Worm (Caenorhabditis elegans) whole organism, mixed stage, embryonic: ENCODE measurements around the gene egas-3.
A peak's percentile ranks its signal among the peaks of the same experiment; 100 is the strongest.

Experiments
- bed-3 ChIP-seq: fragments of 200-800 bp; sonication (Bioruptor generic); optimal IDR thresholded peaks from 3 replicates; lab custom pipeline; 2018; ENCODE audit warnings: mild to moderate bottlenecking, missing genetic modification characterization, moderate library complexity, missing compliant biosample characterization
- blmp-1 ChIP-seq: fragments of 150-350 bp; optimal IDR thresholded peaks from 2 replicates; lab custom pipeline; 2014; ENCODE audit warnings: missing biosample characterization, missing genetic modification characterization
- ceh-43 ChIP-seq: fragments of 200-800 bp; sonication (Bioruptor generic); optimal IDR thresholded peaks from 2 replicates; lab custom pipeline; 2018; ENCODE audit warnings: mild to moderate bottlenecking, missing genetic modification characterization, moderate library complexity, missing compliant biosample characterization
- ceh-83 ChIP-seq: fragments of 200-800 bp; sonication (Bioruptor generic); optimal IDR thresholded peaks from 2 replicates; lab custom pipeline; 2018; ENCODE audit warnings: mild to moderate bottlenecking, missing genetic modification characterization, missing compliant biosample characterization
- ces-1 ChIP-seq: fragments of 150-350 bp; optimal IDR thresholded peaks from 2 replicates; lab custom pipeline; 2014; ENCODE audit warnings: missing biosample characterization, missing genetic modification reagents, missing genetic modification characterization
- cnd-1 ChIP-seq: fragments of 200-800 bp; sonication (Bioruptor generic); optimal IDR thresholded peaks from 2 replicates; lab custom pipeline; 2018; ENCODE audit warnings: mild to moderate bottlenecking, missing genetic modification characterization, missing compliant biosample characterization
- drap-1 ChIP-seq: fragments of 200-800 bp; sonication (Bioruptor generic); optimal IDR thresholded peaks from 3 replicates; lab custom pipeline; 2018; ENCODE audit warnings: mild to moderate bottlenecking, missing genetic modification characterization, missing compliant biosample characterization
- elt-1 ChIP-seq: sonication (generic microtip); optimal IDR thresholded peaks from 2 replicates; lab custom pipeline; 2017; ENCODE audit warnings: missing genetic modification characterization, mild to moderate bottlenecking, missing compliant biosample characterization, antibody characterized with exemption, moderate library complexity, borderline replicate concordance; ENCODE audit not compliant: insufficient read depth
- elt-3 ChIP-seq: fragments of 150-350 bp; optimal IDR thresholded peaks from 2 replicates; lab custom pipeline; 2014; ENCODE audit warnings: missing biosample characterization, missing genetic modification characterization
- flh-1 ChIP-seq: fragments of 200-800 bp; sonication (Bioruptor generic); optimal IDR thresholded peaks from 2 replicates; lab custom pipeline; 2018; ENCODE audit warnings: mild to moderate bottlenecking, missing genetic modification characterization, moderate library complexity, missing compliant biosample characterization
- ham-2 ChIP-seq: fragments of 200-800 bp; sonication (Bioruptor generic); optimal IDR thresholded peaks from 2 replicates; lab custom pipeline; 2018; ENCODE audit warnings: mild to moderate bottlenecking, missing genetic modification characterization, missing compliant biosample characterization
- hlh-1 ChIP-seq: fragments of 150-350 bp; optimal IDR thresholded peaks from 2 replicates; lab custom pipeline; 2014; ENCODE audit warnings: missing biosample characterization, missing genetic modification reagents, missing genetic modification characterization
- lin-13 ChIP-seq: fragments of 150-350 bp; optimal IDR thresholded peaks from 2 replicates; lab custom pipeline; 2014; ENCODE audit warnings: missing biosample characterization, missing genetic modification characterization
- lin-32 ChIP-seq: fragments of 200-800 bp; sonication (Bioruptor generic); optimal IDR thresholded peaks from 2 replicates; lab custom pipeline; 2018; ENCODE audit warnings: mild to moderate bottlenecking, missing genetic modification characterization, missing compliant biosample characterization
- mls-2 ChIP-seq: sonication (generic microtip); optimal IDR thresholded peaks from 2 replicates; lab custom pipeline; 2016; ENCODE audit warnings: mild to moderate bottlenecking, missing genetic modification characterization, moderate library complexity, missing compliant biosample characterization
- nhr-12 ChIP-seq: fragments of 150-350 bp; optimal IDR thresholded peaks from 2 replicates; lab custom pipeline; 2014; ENCODE audit warnings: missing biosample characterization, missing genetic modification characterization
- nhr-2 ChIP-seq: fragments of 150-350 bp; optimal IDR thresholded peaks from 2 replicates; lab custom pipeline; 2014; ENCODE audit warnings: missing biosample characterization, missing genetic modification characterization
- nhr-28 ChIP-seq: fragments of 150-350 bp; optimal IDR thresholded peaks from 2 replicates; lab custom pipeline; 2014; ENCODE audit warnings: missing biosample characterization, missing genetic modification characterization
- nhr-76 ChIP-seq: sonication (generic microtip); optimal IDR thresholded peaks from 2 replicates; lab custom pipeline; 2017; ENCODE audit warnings: missing biosample characterization, missing genetic modification characterization
- pha-4 ChIP-seq: fragments of 150-350 bp; optimal IDR thresholded peaks from 2 replicates; lab custom pipeline; 2018; ENCODE audit warnings: missing biosample characterization, missing genetic modification reagents, missing genetic modification characterization
- sem-2 ChIP-seq: fragments of 200-800 bp; sonication (Bioruptor generic); optimal IDR thresholded peaks from 2 replicates; lab custom pipeline; 2018; ENCODE audit warnings: mild to moderate bottlenecking, missing genetic modification characterization, missing compliant biosample characterization
- sptf-1 ChIP-seq: sonication (generic microtip); optimal IDR thresholded peaks from 2 replicates; lab custom pipeline; 2017; ENCODE audit warnings: mild to moderate bottlenecking, missing genetic modification characterization, moderate library complexity, missing compliant biosample characterization
- tbx-8 ChIP-seq: fragments of 200-800 bp; sonication (Bioruptor generic); optimal IDR thresholded peaks from 2 replicates; lab custom pipeline; 2018; ENCODE audit warnings: mild to moderate bottlenecking, missing genetic modification characterization, moderate library complexity, missing compliant biosample characterization
- unc-39 ChIP-seq: fragments of 150-350 bp; optimal IDR thresholded peaks from 2 replicates; lab custom pipeline; 2014; ENCODE audit warnings: missing biosample characterization, missing genetic modification characterization
- unc-62 ChIP-seq: fragments of 150-350 bp; optimal IDR thresholded peaks from 2 replicates; lab custom pipeline; 2014; ENCODE audit warnings: missing biosample characterization, missing genetic modification reagents, missing genetic modification characterization
- zip-8 ChIP-seq: fragments of 150-350 bp; optimal IDR thresholded peaks from 2 replicates; lab custom pipeline; 2014; ENCODE audit warnings: missing biosample characterization, missing genetic modification characterization

Gene egas-3

ce11 chrV:18644258-18644657 lies 8.1 kb upstream of the egas-3 start:
- TF ChIP-seq zip-8 (no peak), ham-2 (GFP tag; lab: Kevin White, UChicago) (no peak)
- TF ChIP-seq, all 35 proteins: peak for 0

DNA sequence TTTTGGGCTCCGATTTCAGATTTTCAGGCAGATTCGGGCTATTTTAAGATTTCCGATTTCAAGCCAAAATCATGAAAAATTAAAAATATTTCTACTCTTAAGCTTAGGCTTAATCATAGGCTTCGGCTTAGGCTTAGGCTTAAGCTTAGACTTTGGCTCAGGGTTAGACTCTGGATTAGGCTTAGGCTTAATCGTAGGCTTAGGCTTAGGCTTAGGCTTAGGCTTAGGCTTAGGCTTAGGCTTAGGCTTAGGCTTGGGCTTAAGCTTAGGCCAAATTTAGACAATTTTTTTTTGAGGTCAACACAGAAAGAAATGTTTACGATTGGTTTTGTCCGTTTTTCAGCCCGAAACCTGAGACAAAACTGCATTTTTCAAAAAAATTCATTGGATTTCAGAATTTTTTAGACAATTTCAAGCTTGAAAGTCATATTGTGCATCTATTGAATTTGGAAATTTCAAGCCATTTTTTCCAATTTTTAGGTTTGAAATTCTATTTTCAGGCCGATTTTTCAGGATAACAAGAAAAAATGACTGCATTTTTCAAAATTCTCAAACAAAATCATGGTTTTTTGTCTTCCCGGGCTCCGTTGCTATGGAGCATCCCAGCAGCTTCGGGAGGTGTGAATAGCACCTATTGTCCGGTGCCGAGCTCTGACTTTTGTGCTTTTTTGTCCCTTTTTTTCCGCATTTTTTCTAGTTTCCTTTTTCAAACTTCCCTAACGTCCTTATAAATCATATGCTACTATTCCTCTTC lies 3.6 kb upstream of the egas-3 start, which contains the start of gene egas-1:
TSS of gene egas-1 (plus strand) at position 704 of the 754 bp plus-strand sequence.
- TF ChIP-seq unc-62 (GFP tag; lab: Kevin White, UChicago) (no peak), ceh-83 (no peak), lin-13 (tag; lab: Kevin White, UChicago) (no peak), drap-1 (GFP tag; lab: Kevin White, UChicago) (no peak), cnd-1 (tag; lab: Kevin White, UChicago) (no peak), tbx-8 (no peak), unc-39 (tag; lab: Kevin White, UChicago) (no peak), nhr-2 (tag; lab: Kevin White, UChicago) (no peak), nhr-76 (tag; lab: Kevin White, UChicago) (no peak)

DNA sequence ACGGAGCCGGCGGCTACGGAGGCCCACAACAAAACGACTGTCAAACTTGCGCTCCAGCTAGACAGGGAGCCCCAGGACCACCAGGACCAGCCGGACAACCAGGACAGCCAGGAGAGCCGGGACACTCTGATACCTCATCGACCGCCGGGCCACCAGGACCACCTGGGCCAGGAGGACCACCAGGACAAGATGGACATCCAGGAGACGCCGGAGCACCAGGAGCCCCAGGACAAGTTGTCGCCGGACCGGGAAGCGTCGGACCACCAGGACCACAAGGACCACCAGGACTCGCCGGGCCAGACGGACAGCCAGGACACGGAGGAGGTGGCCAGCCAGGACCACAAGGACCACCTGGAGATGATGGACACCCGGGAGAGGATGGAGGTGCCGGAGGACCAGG lies 2.9 kb upstream of the egas-3 start:
- TF ChIP-seq sptf-1 (tag; lab: Kevin White, UChicago) (peak; percentile 34), ceh-43 (GFP tag; lab: Kevin White, UChicago) (no peak)

DNA sequence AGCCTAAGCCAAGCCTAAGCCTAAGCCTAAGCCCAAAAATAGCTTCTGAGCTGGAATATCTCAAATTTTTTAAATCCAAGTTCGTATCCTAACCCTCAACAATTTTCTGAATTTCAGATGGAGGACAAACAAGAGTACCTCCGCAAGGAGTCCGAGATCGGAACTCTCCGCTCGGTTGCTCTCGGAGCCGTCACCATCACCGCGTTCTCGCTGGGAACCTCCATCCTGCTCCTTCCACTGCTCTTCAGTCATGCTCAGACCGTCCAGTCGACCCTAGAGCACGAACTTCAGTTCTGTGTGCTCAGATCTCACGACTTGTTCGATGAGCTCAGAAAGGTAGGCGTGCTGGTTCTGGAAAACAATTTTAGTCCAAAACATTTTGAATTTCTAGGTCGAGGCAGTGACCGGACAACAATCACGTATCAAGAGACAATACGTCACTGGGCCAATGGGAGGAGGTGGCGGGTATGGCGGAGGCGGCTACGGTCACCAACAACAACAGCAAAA lies 2.3 kb upstream of the egas-3 start, which contains the start of gene col-42:
TSS of gene col-42 (plus strand) at position 118 of the 507 bp plus-strand sequence.
- TF ChIP-seq sem-2 (GFP tag; lab: Kevin White, UChicago) (no peak), bed-3 (GFP tag; lab: Kevin White, UChicago) (no peak), mls-2 (tag; lab: Kevin White, UChicago) (no peak), ceh-83 (no peak), nhr-28 (tag; lab: Kevin White, UChicago) (no peak), ces-1 (GFP tag; lab: Kevin White, UChicago) (no peak), nhr-2 (tag; lab: Kevin White, UChicago) (no peak), nhr-12 (tag; lab: Kevin White, UChicago) (no peak), hlh-1 (tag; lab: Kevin White, UChicago) (no peak), flh-1 (GFP tag; lab: Kevin White, UChicago) (no peak), zip-8 (no peak), elt-3 (tag; lab: Kevin White, UChicago) (no peak), blmp-1 (tag; lab: Kevin White, UChicago) (no peak), drap-1 (GFP tag; lab: Kevin White, UChicago) (no peak)

- TF ChIP-seq nhr-76 (tag; lab: Kevin White, UChicago), result no peak
- TF ChIP-seq cnd-1 (tag; lab: Kevin White, UChicago), result no peak
- peak; percentile 57 for TF ChIP-seq ham-2 (GFP tag; lab: Kevin White, UChicago)
- TF ChIP-seq, all 35 proteins: peak for 1
Observed at ce11 chrV:18637544-18638366, 1.6 kb upstream of the egas-3 start.

- TF ChIP-seq lin-32 (GFP tag; lab: Kevin White, UChicago) (no peak), elt-1 (tag; lab: Kevin White, UChicago) (no peak), mls-2 (tag; lab: Kevin White, UChicago) (no peak), ham-2 (GFP tag; lab: Kevin White, UChicago) (no peak), zip-8 (no peak), nhr-28 (tag; lab: Kevin White, UChicago) (no peak), pha-4 (tag; lab: Kevin White, UChicago) (no peak), lin-13 (tag; lab: Kevin White, UChicago) (no peak), drap-1 (GFP tag; lab: Kevin White, UChicago) (no peak)
Observed at ce11 chrV:18631966-18632531, 4.1 kb downstream of the egas-3 start.
